Worm (Caenorhabditis elegans) whole organism, L1 larva: Measurements from ENCODE around the gene gln-5.

Experiments
- aha-1 ChIP-seq: fragments of 150-350 bp; optimal IDR thresholded peaks from 2 replicates; lab custom pipeline; 2014; ENCODE audit warnings: missing biosample characterization, missing genetic modification characterization
- aly-2 ChIP-seq: fragments of 150-350 bp; optimal IDR thresholded peaks from 2 replicates; lab custom pipeline; 2014; ENCODE audit warnings: missing biosample characterization, missing genetic modification characterization
- blmp-1 ChIP-seq: fragments of 150-350 bp; optimal IDR thresholded peaks from 2 replicates; lab custom pipeline; 2014; ENCODE audit warnings: missing biosample characterization, missing genetic modification characterization
- ets-5 ChIP-seq: fragments of 200-800 bp; sonication (Bioruptor generic); IDR thresholded peaks from 2 replicates; pipeline ENCODE4 v1.3.6; 2022; ENCODE audit warnings: missing genetic modification characterization, missing compliant biosample characterization
- irx-1 ChIP-seq: sonication (generic microtip); optimal IDR thresholded peaks from 2 replicates; lab custom pipeline; 2016; ENCODE audit warnings: missing genetic modification characterization, missing compliant biosample characterization
- lin-13 ChIP-seq: fragments of 150-350 bp; optimal IDR thresholded peaks from 2 replicates; lab custom pipeline; 2014; ENCODE audit warnings: missing biosample characterization, missing genetic modification reagents, missing genetic modification characterization
- lin-15B ChIP-seq: fragments of 150-350 bp; sonication (generic microtip); optimal IDR thresholded peaks from 3 replicates; lab custom pipeline; 2014; ENCODE audit warnings: missing biosample characterization, missing genetic modification characterization
- mdl-1 ChIP-seq, 2 experiments: fragments of 150-350 bp; optimal IDR thresholded peaks; 2 replicates each; lab custom pipeline; 2014 to 2017; ENCODE audit warnings: missing biosample characterization in 2 of 2, missing genetic modification characterization in 2 of 2, inconsistent platforms in 1 of 2
- nhr-12 ChIP-seq: sonication (generic microtip); optimal IDR thresholded peaks from 2 replicates; lab custom pipeline; 2017; ENCODE audit warnings: missing biosample characterization, missing genetic modification characterization
- pag-3 ChIP-seq: sonication (generic microtip); optimal IDR thresholded peaks from 2 replicates; lab custom pipeline; 2017; ENCODE audit warnings: missing genetic modification characterization, mild to moderate bottlenecking, missing compliant biosample characterization, antibody characterized with exemption, borderline replicate concordance; ENCODE audit not compliant: insufficient read depth
- skn-1 ChIP-seq: fragments of 150-350 bp; optimal IDR thresholded peaks from 2 replicates; lab custom pipeline; 2014; ENCODE audit warnings: missing biosample characterization, missing genetic modification characterization
- sptf-1 ChIP-seq: fragments of 150-350 bp; optimal IDR thresholded peaks from 2 replicates; lab custom pipeline; 2014; ENCODE audit warnings: missing biosample characterization, missing genetic modification characterization
- unc-130 ChIP-seq: fragments of 150-350 bp; optimal IDR thresholded peaks from 2 replicates; lab custom pipeline; 2017; ENCODE audit warnings: missing biosample characterization, missing genetic modification characterization, inconsistent platforms
- unc-62 ChIP-seq: fragments of 150-350 bp; optimal IDR thresholded peaks from 2 replicates; lab custom pipeline; 2014; ENCODE audit warnings: missing biosample characterization, missing genetic modification reagents, missing genetic modification characterization

ce11 chrIV:17320445-17320844 is 47.0 kb upstream of the gln-5 start, which contains the start of gene C49C3.4:
- no peak for TF ChIP-seq aly-2 (tag; lab: Kevin White, UChicago)
- no peak for TF ChIP-seq unc-62 (GFP tag; lab: Kevin White, UChicago)
- TF ChIP-seq ets-5 (GFP tag; lab: Robert Waterston, UW): no peak
- no peak for TF ChIP-seq blmp-1 (tag; lab: Kevin White, UChicago)
- TF ChIP-seq irx-1 (tag; lab: Kevin White, UChicago): no peak
- TF ChIP-seq aha-1: no peak
- TF ChIP-seq pag-3 (tag; lab: Kevin White, UChicago): no peak
- TF ChIP-seq unc-130 (tag; lab: Kevin White, UChicago): no peak
- TF ChIP-seq sptf-1 (tag; lab: Kevin White, UChicago): no peak
- TF ChIP-seq skn-1 (tag; lab: Kevin White, UChicago): no peak
- TF ChIP-seq mdl-1 (tag; optimal IDR thresholded peaks at IDR 0.05; lab: Kevin White, UChicago): no peak
- TF ChIP-seq lin-15B (tag; lab: Kevin White, UChicago): no peak
- no peak for TF ChIP-seq nhr-12 (tag; lab: Kevin White, UChicago)
- no peak for TF ChIP-seq lin-13 (GFP tag; lab: Kevin White, UChicago)
